Worm (Caenorhabditis elegans) whole organism, early embryonic: ENCODE results near the gene idpp-5.

Experiments used
- B0310.2 ChIP-seq: sonication (generic microtip); optimal IDR thresholded peaks from 2 replicates; lab custom pipeline; 2016; ENCODE audit warnings: mild to moderate bottlenecking, missing genetic modification characterization, missing compliant biosample characterization
- F13C5.2 ChIP-seq: sonication (generic microtip); optimal IDR thresholded peaks from 2 replicates; lab custom pipeline; 2017; ENCODE audit warnings: mild to moderate bottlenecking, missing genetic modification characterization, inconsistent platforms, missing compliant biosample characterization
- aly-1 ChIP-seq: sonication (generic microtip); optimal IDR thresholded peaks from 2 replicates; lab custom pipeline; 2016; ENCODE audit warnings: missing genetic modification characterization, missing compliant biosample characterization
- ama-1 ChIP-seq: fragments of 150-350 bp; optimal IDR thresholded peaks from 2 replicates; lab custom pipeline; 2014
- ceh-13 ChIP-seq: fragments of 200-800 bp; sonication (Bioruptor generic); optimal IDR thresholded peaks from 2 replicates; lab custom pipeline; 2018; ENCODE audit warnings: mild to moderate bottlenecking, missing genetic modification characterization, missing compliant biosample characterization
- ceh-36 ChIP-seq: sonication (generic microtip); optimal IDR thresholded peaks from 2 replicates; lab custom pipeline; 2016; ENCODE audit warnings: missing genetic modification characterization, inconsistent platforms, missing compliant biosample characterization
- ets-7 ChIP-seq: sonication (generic microtip); optimal IDR thresholded peaks from 2 replicates; lab custom pipeline; 2016; ENCODE audit warnings: missing genotype, missing genetic modification characterization, missing compliant biosample characterization
- flt-1 ChIP-seq: fragments of 200-800 bp; sonication (Bioruptor generic); IDR thresholded peaks from 2 replicates; pipeline ENCODE4 v1.3.6; 2022; ENCODE audit warnings: missing genetic modification characterization, missing compliant biosample characterization
- hmbx-1 ChIP-seq: sonication (generic microtip); optimal IDR thresholded peaks from 2 replicates; lab custom pipeline; 2016; ENCODE audit warnings: mild to moderate bottlenecking, missing genetic modification characterization, missing compliant biosample characterization
- hmg-4 ChIP-seq: fragments of 200-800 bp; sonication (Bioruptor generic); optimal IDR thresholded peaks from 2 replicates; lab custom pipeline; 2018; ENCODE audit warnings: mild to moderate bottlenecking, missing genetic modification characterization, missing compliant biosample characterization
- hnd-1 ChIP-seq: sonication (generic microtip); optimal IDR thresholded peaks from 2 replicates; lab custom pipeline; 2016; ENCODE audit warnings: missing genetic modification characterization, missing compliant biosample characterization
- pes-1 ChIP-seq: fragments of 200-800 bp; sonication (Bioruptor generic); IDR thresholded peaks from 2 replicates; pipeline ENCODE4 v1.3.6; 2022; ENCODE audit warnings: missing genetic modification reagents, missing genetic modification characterization, missing compliant biosample characterization
- scrt-1 ChIP-seq: fragments of 200-800 bp; sonication (Bioruptor generic); IDR thresholded peaks from 2 replicates; pipeline ENCODE4 v1.3.6; 2022; ENCODE audit warnings: missing genetic modification characterization, missing compliant biosample characterization
- sea-1 ChIP-seq: fragments of 200-800 bp; sonication (Bioruptor generic); conservative IDR thresholded peaks from 2 replicates; pipeline ENCODE4 v1.3.6; 2022; ENCODE audit warnings: missing genetic modification characterization, missing compliant biosample characterization
- tbx-11 ChIP-seq: fragments of 200-800 bp; sonication (Bioruptor generic); IDR thresholded peaks from 2 replicates; pipeline ENCODE4 v1.3.6; 2022; ENCODE audit warnings: missing genetic modification characterization, missing compliant biosample characterization
- tbx-37 ChIP-seq: fragments of 200-800 bp; sonication (Bioruptor generic); conservative IDR thresholded peaks from 2 replicates; pipeline ENCODE4 v1.3.6; 2022; ENCODE audit warnings: missing genetic modification reagents, missing genetic modification characterization, missing compliant biosample characterization
- tra-4 ChIP-seq: sonication (generic microtip); optimal IDR thresholded peaks from 2 replicates; lab custom pipeline; 2017; ENCODE audit warnings: missing genetic modification characterization, missing compliant biosample characterization

Gene idpp-5

DNA sequence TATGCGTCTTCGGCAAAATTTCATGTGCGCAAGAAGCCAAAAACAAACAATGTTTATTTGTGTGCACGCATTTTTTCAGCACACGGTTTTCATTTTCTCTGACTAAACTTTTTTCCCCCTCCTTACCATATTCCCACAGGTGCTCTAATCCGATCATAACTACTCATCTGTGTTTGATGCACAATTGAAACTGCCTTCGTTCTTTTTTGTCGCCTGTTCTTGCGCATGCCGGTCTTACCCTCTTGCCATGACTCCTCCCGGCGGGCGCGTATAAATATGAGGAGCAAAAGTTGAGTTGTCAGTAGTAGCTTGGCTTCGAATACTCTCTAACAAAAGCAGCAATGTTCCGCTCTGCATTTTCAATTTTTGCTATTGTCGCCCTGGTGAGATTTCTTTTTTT is 5.3 kb upstream of the idpp-5 start, which contains the start of gene abu-10:
abu-10 (plus strand) TSS at position 301 of the 400 bp plus-strand sequence.
- no peak for TF ChIP-seq hmbx-1 (tag; lab: Kevin White, UChicago)
- no peak for TF ChIP-seq ceh-13
- TF ChIP-seq tra-4, result no peak
- TF ChIP-seq sea-1, result no peak
- TF ChIP-seq ceh-36 (tag; lab: Kevin White, UChicago), result no peak
- no peak for TF ChIP-seq tbx-11

DNA sequence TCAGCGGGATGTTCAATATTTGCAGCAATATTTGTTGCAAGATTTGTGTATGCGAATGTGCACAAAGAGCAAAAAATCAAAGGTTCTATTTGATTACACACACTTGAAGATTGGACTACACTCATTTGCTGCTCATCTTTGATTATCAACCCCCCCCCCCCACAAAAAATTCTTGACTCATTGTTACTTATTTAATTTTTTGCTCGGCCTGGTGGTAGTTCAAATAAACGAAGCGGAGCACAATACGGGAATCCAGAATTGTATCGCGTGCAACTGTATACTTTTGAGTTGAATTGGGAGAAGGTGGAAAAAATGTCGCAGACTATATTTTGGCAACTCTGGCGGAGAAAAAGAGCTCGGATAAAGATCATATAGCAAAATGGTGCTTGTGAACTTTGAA is 3.0 kb upstream of the idpp-5 start, which contains the start of gene F35A5.5:
F35A5.5 (minus strand) TSS at position 101 of the 400 bp plus-strand sequence.
- no peak for TF ChIP-seq sea-1
- no peak for TF ChIP-seq ets-7
- TF ChIP-seq pes-1 (GFP tag; lab: Robert Waterston, UW), result no peak
- no peak for TF ChIP-seq scrt-1 (GFP tag; lab: Robert Waterston, UW)
- no peak for TF ChIP-seq hmbx-1 (tag; lab: Kevin White, UChicago)

DNA sequence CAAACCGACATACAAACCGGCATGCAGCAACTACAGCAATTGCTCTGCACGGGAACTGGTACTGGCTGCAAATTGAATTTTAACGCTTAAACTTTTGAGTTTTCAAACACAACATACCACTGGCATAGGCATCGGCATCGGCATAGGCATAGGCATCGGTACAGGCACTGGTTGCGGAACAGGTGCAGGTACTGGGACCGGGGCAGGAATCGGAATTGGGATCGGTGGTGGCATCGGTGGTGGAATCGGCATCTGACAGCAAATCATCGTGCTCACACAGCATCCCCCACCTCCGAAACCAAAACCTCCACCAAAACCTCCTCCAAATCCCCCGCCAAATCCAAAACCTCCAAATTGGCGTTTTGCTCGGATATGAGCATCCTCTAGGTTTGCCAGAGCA is 1.5 kb upstream of the idpp-5 start:
- TF ChIP-seq tra-4 (no peak), B0310.2 (tag; lab: Kevin White, UChicago) (no peak), hmbx-1 (tag; lab: Kevin White, UChicago) (no peak), ets-7 (no peak), sea-1 (no peak), flt-1 (GFP tag; lab: Robert Waterston, UW) (no peak), pes-1 (GFP tag; lab: Robert Waterston, UW) (no peak)

DNA sequence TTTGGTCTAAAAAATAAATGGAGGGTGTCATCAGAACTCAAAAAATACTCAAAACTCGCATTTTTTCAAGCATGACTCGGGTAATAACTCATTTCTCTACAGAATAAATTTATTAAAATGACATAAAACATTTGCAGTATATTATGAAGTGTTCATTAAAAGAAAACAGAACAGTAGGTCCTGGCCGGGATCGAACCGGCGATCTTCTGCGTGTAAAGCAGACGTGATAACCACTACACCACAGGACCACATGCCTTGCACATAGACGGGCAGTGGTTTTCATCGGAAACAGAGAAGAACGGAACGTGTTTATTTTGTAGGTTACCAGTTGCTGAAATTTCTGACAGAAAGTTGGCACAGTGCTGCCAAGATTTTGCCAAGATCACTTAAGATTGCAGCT is 774 bp upstream of the idpp-5 start:
- no peak for TF ChIP-seq scrt-1 (GFP tag; lab: Robert Waterston, UW)
- TF ChIP-seq pes-1 (GFP tag; lab: Robert Waterston, UW), result 0 out of 2 replicates have a peak, but pooled peaks have one; percentile 50

DNA sequence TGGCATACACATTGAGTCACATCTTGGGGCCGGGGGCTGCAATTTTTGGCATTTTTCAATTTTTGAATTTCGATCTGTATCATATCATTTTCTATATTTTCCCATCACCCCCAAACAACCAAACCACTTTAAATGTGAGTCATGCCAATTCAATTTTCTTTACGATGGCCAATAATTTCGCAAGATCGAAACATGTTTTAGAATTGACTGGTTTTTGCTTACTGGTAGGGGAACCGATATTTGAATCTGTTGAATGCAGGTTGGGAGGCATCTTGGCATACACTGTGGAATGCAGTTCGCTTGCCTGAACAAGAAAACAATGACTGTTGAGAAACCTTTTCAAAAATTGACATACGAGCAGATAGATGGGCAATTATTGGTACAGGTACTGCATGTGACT is 1.5 kb downstream of the idpp-5 start:
- no peak for TF ChIP-seq hmbx-1 (tag; lab: Kevin White, UChicago)
- no peak for TF ChIP-seq hnd-1
- no peak for TF ChIP-seq B0310.2 (tag; lab: Kevin White, UChicago)
- no peak for TF ChIP-seq tbx-11
- no peak for TF ChIP-seq hmg-4 (GFP tag; lab: Kevin White, UChicago)
- TF ChIP-seq F13C5.2 (tag; lab: Kevin White, UChicago), result no peak
- TF ChIP-seq tbx-37 (GFP tag; lab: Robert Waterston, UW), result no peak
- TF ChIP-seq aly-1 (tag; lab: Kevin White, UChicago), result no peak
- TF ChIP-seq ama-1 (lab: Kevin White, UChicago), result no peak
- TF ChIP-seq ceh-13, result no peak
- no peak for TF ChIP-seq sea-1
- no peak for TF ChIP-seq ets-7
- TF ChIP-seq flt-1 (GFP tag; lab: Robert Waterston, UW), result no peak
- TF ChIP-seq scrt-1 (GFP tag; lab: Robert Waterston, UW), result no peak
- no peak for TF ChIP-seq tra-4
- TF ChIP-seq pes-1 (GFP tag; lab: Robert Waterston, UW), result no peak
- no peak for TF ChIP-seq ceh-36 (tag; lab: Kevin White, UChicago)

DNA sequence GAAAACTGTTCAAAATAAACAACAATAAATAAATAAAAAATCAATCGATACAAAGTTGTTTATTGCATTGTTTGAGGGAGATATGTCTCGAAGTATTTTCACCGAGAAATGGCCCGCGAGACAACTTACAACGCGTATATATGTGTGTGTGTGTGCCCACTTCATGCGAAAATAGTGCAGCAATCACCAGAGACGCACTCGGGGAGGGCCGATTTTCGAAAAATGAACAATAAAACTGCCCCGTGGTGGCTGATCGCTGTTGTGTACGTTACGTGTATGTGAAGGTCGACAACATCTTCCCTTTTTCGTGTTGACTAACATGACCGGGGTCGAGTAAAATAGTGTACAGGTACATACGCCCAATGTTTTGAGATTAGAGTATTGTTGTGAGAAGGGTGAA is 4.1 kb downstream of the idpp-5 start:
- TF ChIP-seq aly-1 (tag; lab: Kevin White, UChicago) (no peak), tbx-11 (no peak)

DNA sequence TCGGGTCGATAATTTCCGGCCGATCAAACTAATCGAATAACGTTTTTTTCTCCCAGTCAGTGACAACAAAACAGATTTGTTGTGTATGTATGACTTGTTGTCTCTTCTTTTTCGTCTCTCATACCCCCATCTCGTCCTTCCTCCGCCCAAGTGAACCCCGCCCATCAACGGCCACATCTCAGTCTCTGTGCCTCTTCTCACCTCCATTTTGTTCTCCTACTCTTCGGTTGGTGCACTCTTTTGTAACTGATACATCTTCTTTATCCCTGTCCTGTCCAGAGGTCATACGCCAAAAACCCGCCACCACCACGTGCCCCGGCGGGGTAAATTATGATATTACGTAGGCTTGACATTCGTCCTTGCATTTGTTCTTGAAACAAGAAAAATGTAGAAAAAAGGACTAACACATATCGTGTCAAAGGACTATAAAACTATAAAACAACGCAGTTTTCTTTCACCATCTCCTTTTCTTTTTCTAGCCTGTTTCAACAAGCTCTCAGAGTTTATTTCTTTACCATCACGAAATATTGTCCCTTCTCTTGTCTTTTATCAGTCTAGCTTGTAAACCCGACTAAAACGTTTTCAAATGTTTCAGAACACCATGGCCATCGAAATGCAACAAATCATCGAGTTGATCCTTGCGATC is 5.1 kb downstream of the idpp-5 start, which contains the start of gene pmpl-1:
pmpl-1 (plus strand) TSS at position 596 of the 646 bp plus-strand sequence.
- TF ChIP-seq scrt-1 (GFP tag; lab: Robert Waterston, UW) (no peak), hmg-4 (GFP tag; lab: Kevin White, UChicago) (peak; percentile 55), flt-1 (GFP tag; lab: Robert Waterston, UW) (no peak)

DNA sequence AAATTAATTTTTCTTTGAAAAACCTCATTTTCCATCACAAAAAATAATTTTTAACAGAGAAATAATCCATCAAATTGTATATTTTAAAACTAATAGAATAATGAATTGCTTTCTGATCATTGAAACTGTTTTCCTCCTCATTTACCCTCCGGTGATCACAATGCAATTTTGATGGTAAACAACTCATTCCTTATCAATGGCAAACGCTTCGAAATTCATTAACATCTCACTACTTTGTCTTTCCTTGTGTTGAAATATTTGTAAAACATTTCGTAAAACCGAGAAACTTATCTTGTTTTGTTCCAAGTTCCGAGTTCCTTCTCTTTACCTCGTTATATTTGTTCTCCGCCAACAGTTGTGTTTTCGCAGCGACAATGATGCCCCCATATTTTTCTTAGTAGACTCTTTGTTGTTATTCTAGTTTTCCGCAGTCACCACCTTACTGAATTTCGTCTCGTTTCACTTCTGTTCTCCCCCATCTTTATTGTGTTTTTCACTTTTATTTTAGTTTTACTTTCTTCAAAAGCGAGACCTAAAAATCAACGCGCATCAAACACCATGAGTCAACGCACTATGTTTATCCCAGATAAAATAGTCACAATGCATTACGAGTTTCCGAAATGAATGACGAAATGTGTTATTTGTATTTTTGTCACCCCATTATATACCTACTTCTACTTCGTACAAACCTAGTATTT is 7.4 kb downstream of the idpp-5 start:
- TF ChIP-seq ceh-36 (tag; lab: Kevin White, UChicago) (no peak), sea-1 (no peak)

DNA sequence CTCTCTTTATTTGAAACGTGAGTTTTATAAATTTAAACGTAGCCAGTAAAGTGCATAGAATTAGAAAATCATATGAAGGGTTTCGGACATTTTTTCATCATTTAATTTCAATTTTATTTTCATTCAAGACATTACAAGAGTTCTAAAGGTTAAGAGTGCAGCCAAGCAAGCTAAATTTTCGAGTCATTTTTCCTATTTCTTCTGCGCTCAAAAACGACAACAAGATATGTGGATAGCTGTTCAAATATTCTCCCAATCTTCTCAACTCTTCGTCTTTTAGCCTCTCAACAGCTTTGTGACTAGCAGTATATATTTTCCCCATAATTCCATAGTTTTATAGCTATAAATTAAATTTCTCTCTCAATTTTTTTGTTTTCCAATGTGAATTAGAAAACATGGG is 9.0 kb downstream of the idpp-5 start:
- TF ChIP-seq pes-1 (GFP tag; lab: Robert Waterston, UW) (no peak), scrt-1 (GFP tag; lab: Robert Waterston, UW) (no peak), sea-1 (no peak)

DNA sequence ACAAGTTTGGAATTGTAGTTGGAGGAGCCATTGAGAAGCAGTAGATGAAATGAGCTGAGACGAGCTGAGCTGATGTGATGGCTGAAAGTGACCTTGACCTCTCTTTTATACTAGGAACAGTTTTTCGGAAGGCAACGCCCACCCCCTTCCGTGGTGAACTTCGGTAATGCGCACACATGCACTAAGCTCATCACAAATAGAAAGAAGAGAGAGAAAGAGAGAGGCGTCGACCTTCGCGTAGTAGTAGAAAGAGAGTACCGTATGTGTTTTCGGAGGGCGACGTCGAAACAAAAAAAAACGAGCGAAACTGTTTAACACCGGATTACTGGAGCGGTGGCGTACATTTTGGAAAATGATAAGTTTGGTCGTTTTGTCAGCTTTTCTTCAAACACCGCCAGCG is 11.6 kb downstream of the idpp-5 start, which contains the start of gene marg-1:
marg-1 (minus strand) TSS at position 101 of the 400 bp plus-strand sequence.
- no peak for TF ChIP-seq hmbx-1 (tag; lab: Kevin White, UChicago)
- no peak for TF ChIP-seq ama-1 (lab: Kevin White, UChicago)
- TF ChIP-seq flt-1 (GFP tag; lab: Robert Waterston, UW), result no peak
- no peak for TF ChIP-seq tra-4
- no peak for TF ChIP-seq B0310.2 (tag; lab: Kevin White, UChicago)
- no peak for TF ChIP-seq tbx-37 (GFP tag; lab: Robert Waterston, UW)
- no peak for TF ChIP-seq ets-7
- no peak for TF ChIP-seq pes-1 (GFP tag; lab: Robert Waterston, UW)
- TF ChIP-seq scrt-1 (GFP tag; lab: Robert Waterston, UW), result no peak
- TF ChIP-seq hnd-1, result no peak
- TF ChIP-seq ceh-36 (tag; lab: Kevin White, UChicago), result no peak
- no peak for TF ChIP-seq ceh-13
- TF ChIP-seq sea-1, result no peak
